Worm (Caenorhabditis elegans) whole organism, L4 larva: ENCODE data around the gene mrpl-48.

Experiments used
- D1046.2 ChIP-seq: fragments of 200-800 bp; sonication (Bioruptor generic); IDR thresholded peaks from 2 replicates; pipeline ENCODE4 v1.3.6; 2022; ENCODE audit warnings: missing genetic modification characterization, missing compliant biosample characterization
- F10B5.3 ChIP-seq: sonication (generic microtip); optimal IDR thresholded peaks from 2 replicates; lab custom pipeline; 2016; ENCODE audit warnings: mild to moderate bottlenecking, missing genetic modification characterization, missing compliant biosample characterization
- F26F4.8 ChIP-seq: fragments of 200-800 bp; sonication (Bioruptor generic); conservative IDR thresholded peaks from 2 replicates; pipeline ENCODE4 v1.3.6; 2022; ENCODE audit warnings: missing genetic modification characterization, missing compliant biosample characterization
- F44E2.7 ChIP-seq: fragments of 200-800 bp; sonication (Bioruptor generic); IDR thresholded peaks from 2 replicates; pipeline ENCODE4 v2.1.2; 2022; ENCODE audit warnings: missing genetic modification characterization, missing compliant biosample characterization
- ZK546.5 ChIP-seq, 2 experiments: sonication (generic microtip); optimal IDR thresholded peaks; 2 replicates each; lab custom pipeline; 2017; ENCODE audit warnings: missing biosample characterization in 2 of 2, missing genetic modification characterization in 2 of 2
- aha-1 ChIP-seq: fragments of 150-350 bp; peaks from one replicate; lab custom pipeline; 2014; ENCODE audit warnings: missing biosample characterization, missing genetic modification characterization
- arid-1 ChIP-seq: fragments of 200-800 bp; sonication (Bioruptor generic); conservative IDR thresholded peaks from 2 replicates; pipeline ENCODE4 v1.3.6; 2022; ENCODE audit warnings: missing genetic modification reagents, missing genetic modification characterization, missing compliant biosample characterization
- attf-4 ChIP-seq: sonication (generic microtip); optimal IDR thresholded peaks from 3 replicates; lab custom pipeline; 2017; ENCODE audit warnings: missing biosample characterization, missing genetic modification characterization
- ceh-44 ChIP-seq: fragments of 200-800 bp; sonication (Bioruptor generic); IDR thresholded peaks from 2 replicates; pipeline ENCODE4 v1.3.6; 2022; ENCODE audit warnings: missing genetic modification reagents, missing genetic modification characterization, missing compliant biosample characterization
- dmd-8 ChIP-seq: fragments of 200-800 bp; sonication (Bioruptor generic); IDR thresholded peaks from 2 replicates; pipeline ENCODE4 v1.3.6; 2022; ENCODE audit warnings: missing genetic modification characterization, missing compliant biosample characterization
- duxl-1 ChIP-seq: sonication (generic microtip); optimal IDR thresholded peaks from 2 replicates; lab custom pipeline; 2016; ENCODE audit warnings: mild to moderate bottlenecking, missing genetic modification characterization, moderate library complexity, missing compliant biosample characterization; ENCODE audit not compliant: poor library complexity
- egl-27 ChIP-seq: sonication (generic microtip); optimal IDR thresholded peaks from 3 replicates; lab custom pipeline; 2017; ENCODE audit warnings: missing biosample characterization, missing genetic modification reagents, missing genetic modification characterization
- gei-8 ChIP-seq: fragments of 200-800 bp; sonication (Bioruptor generic); optimal IDR thresholded peaks from 2 replicates; lab custom pipeline; 2018; ENCODE audit warnings: mild to moderate bottlenecking, missing genetic modification characterization, missing compliant biosample characterization
- hlh-11 ChIP-seq: fragments of 200-800 bp; sonication (Bioruptor generic); optimal IDR thresholded peaks from 2 replicates; lab custom pipeline; 2018; ENCODE audit warnings: mild to moderate bottlenecking, missing genetic modification characterization, missing compliant biosample characterization
- jun-1 ChIP-seq: fragments of 150-350 bp; optimal IDR thresholded peaks from 2 replicates; lab custom pipeline; 2014; ENCODE audit warnings: missing biosample characterization, missing genetic modification reagents, missing genetic modification characterization
- lin-39 ChIP-seq: fragments of 150-350 bp; optimal IDR thresholded peaks from 2 replicates; lab custom pipeline; 2014; ENCODE audit warnings: missing biosample characterization, missing genetic modification reagents, missing genetic modification characterization
- lir-3 ChIP-seq: sonication (generic microtip); optimal IDR thresholded peaks from 2 replicates; lab custom pipeline; 2016; ENCODE audit warnings: mild to moderate bottlenecking, missing genetic modification characterization, missing compliant biosample characterization
- madf-9 ChIP-seq: fragments of 200-800 bp; sonication (Bioruptor generic); conservative IDR thresholded peaks from 2 replicates; pipeline ENCODE4 v1.3.6; 2022; ENCODE audit warnings: missing genetic modification reagents, missing genetic modification characterization, missing compliant biosample characterization
- mep-1 ChIP-seq: fragments of 150-350 bp; sonication (generic microtip); optimal IDR thresholded peaks from 3 replicates; lab custom pipeline; 2014; ENCODE audit warnings: missing biosample characterization, missing genetic modification characterization
- mes-2 ChIP-seq: sonication (generic microtip); optimal IDR thresholded peaks from 2 replicates; lab custom pipeline; 2016; ENCODE audit warnings: missing genotype, mild to moderate bottlenecking, missing genetic modification characterization, missing compliant biosample characterization; ENCODE audit not compliant: poor library complexity, severe bottlenecking
- mxl-2 ChIP-seq: fragments of 200-800 bp; sonication (Bioruptor generic); conservative IDR thresholded peaks from 2 replicates; pipeline ENCODE4 v1.3.6; 2022; ENCODE audit warnings: missing genetic modification reagents, missing genetic modification characterization, missing compliant biosample characterization
- nhr-102 ChIP-seq: sonication (generic microtip); optimal IDR thresholded peaks from 2 replicates; lab custom pipeline; 2016; ENCODE audit warnings: mild to moderate bottlenecking, missing genetic modification characterization, moderate library complexity, missing compliant biosample characterization
- nhr-11 ChIP-seq: fragments of 150-350 bp; optimal IDR thresholded peaks from 2 replicates; lab custom pipeline; 2014; ENCODE audit warnings: missing biosample characterization, missing genetic modification characterization
- nhr-111 ChIP-seq: fragments of 200-800 bp; sonication (Bioruptor generic); optimal IDR thresholded peaks from 2 replicates; lab custom pipeline; 2018; ENCODE audit warnings: mild to moderate bottlenecking, missing genetic modification characterization, missing compliant biosample characterization
- nhr-237 ChIP-seq: sonication (generic microtip); optimal IDR thresholded peaks from 2 replicates; lab custom pipeline; 2017; ENCODE audit warnings: missing biosample characterization, missing genetic modification characterization
- nhr-25 ChIP-seq: sonication (generic microtip); optimal IDR thresholded peaks from 2 replicates; lab custom pipeline; 2017; ENCODE audit warnings: missing genetic modification characterization, mild to moderate bottlenecking, missing compliant biosample characterization, antibody characterized with exemption, moderate library complexity, borderline replicate concordance; ENCODE audit not compliant: insufficient read depth
- nhr-41 ChIP-seq: fragments of 200-800 bp; sonication (Bioruptor generic); IDR thresholded peaks from 2 replicates; pipeline ENCODE4 v1.3.6; 2022; ENCODE audit warnings: missing genetic modification reagents, missing genetic modification characterization, missing compliant biosample characterization
- nhr-48 ChIP-seq: sonication (generic microtip); optimal IDR thresholded peaks from 2 replicates; lab custom pipeline; 2016; ENCODE audit warnings: mild to moderate bottlenecking, missing genetic modification characterization, missing compliant biosample characterization
- nhr-76 ChIP-seq: fragments of 150-350 bp; optimal IDR thresholded peaks from 2 replicates; lab custom pipeline; 2014; ENCODE audit warnings: missing biosample characterization, missing genetic modification characterization
- rbr-2 ChIP-seq: sonication (generic microtip); optimal IDR thresholded peaks from 2 replicates; lab custom pipeline; 2016; ENCODE audit warnings: missing genotype, missing genetic modification characterization, missing compliant biosample characterization
- sdz-12 ChIP-seq: fragments of 200-800 bp; sonication (Bioruptor generic); optimal IDR thresholded peaks from 2 replicates; lab custom pipeline; 2018; ENCODE audit warnings: mild to moderate bottlenecking, missing genetic modification characterization, missing compliant biosample characterization
- set-16 ChIP-seq: fragments of 200-800 bp; sonication (Bioruptor generic); IDR thresholded peaks from 2 replicates; pipeline ENCODE4 v1.3.6; 2022; ENCODE audit warnings: missing genetic modification reagents, missing genetic modification characterization, missing compliant biosample characterization
- snpc-1.2 ChIP-seq: fragments of 200-800 bp; sonication (Bioruptor generic); IDR thresholded peaks from 2 replicates; pipeline ENCODE4 v1.3.6; 2022; ENCODE audit warnings: missing genetic modification reagents, missing genetic modification characterization, missing compliant biosample characterization
- spr-3 ChIP-seq: fragments of 200-800 bp; sonication (Bioruptor generic); optimal IDR thresholded peaks from 2 replicates; lab custom pipeline; 2018; ENCODE audit warnings: mild to moderate bottlenecking, missing genetic modification characterization, missing compliant biosample characterization
- tag-97 ChIP-seq: fragments of 200-800 bp; sonication (Bioruptor generic); IDR thresholded peaks from 2 replicates; pipeline ENCODE4 v1.3.6; 2022; ENCODE audit warnings: missing genetic modification characterization, missing compliant biosample characterization
- tra-1 ChIP-seq: fragments of 200-800 bp; sonication (Bioruptor generic); IDR thresholded peaks from 2 replicates; pipeline ENCODE4 v1.3.6; 2022; ENCODE audit warnings: missing genetic modification reagents, missing genetic modification characterization, missing compliant biosample characterization
- vab-7 ChIP-seq: fragments of 200-800 bp; sonication (Bioruptor generic); IDR thresholded peaks from 2 replicates; pipeline ENCODE4 v1.3.6; 2022; ENCODE audit warnings: missing genetic modification reagents, missing genetic modification characterization, missing compliant biosample characterization
- zag-1 ChIP-seq: fragments of 150-350 bp; optimal IDR thresholded peaks from 2 replicates; lab custom pipeline; 2014; ENCODE audit warnings: missing biosample characterization, missing genetic modification characterization
- zip-11 ChIP-seq: fragments of 200-800 bp; sonication (Bioruptor generic); IDR thresholded peaks from 2 replicates; pipeline ENCODE4 v1.3.6; 2022; ENCODE audit warnings: missing genetic modification characterization, missing compliant biosample characterization
- zip-2 ChIP-seq: fragments of 150-350 bp; optimal IDR thresholded peaks from 2 replicates; lab custom pipeline; 2014; ENCODE audit warnings: missing biosample characterization, missing genetic modification characterization

The mrpl-48 gene

DNA sequence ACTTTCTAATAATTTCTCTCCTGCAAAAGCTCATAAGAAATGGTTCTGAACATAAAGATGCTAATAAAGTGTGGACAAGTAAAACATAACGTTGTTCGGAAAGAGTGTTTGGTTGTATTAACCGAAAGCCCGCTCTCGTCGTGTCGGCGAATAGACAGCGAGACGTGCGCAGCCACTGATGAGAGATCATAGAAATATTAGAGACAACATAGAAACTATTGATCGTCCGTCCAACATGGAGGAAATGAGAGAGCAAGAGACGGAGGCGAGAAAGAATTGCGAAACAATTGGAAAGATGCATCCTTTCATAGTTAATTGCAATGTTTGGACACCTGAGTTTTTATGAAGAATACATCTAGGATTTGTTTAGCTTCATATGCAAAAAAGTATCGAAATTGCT is 13.0 kb upstream of the mrpl-48 start (continued):
- TF ChIP-seq spr-3: no peak
- no peak for TF ChIP-seq mxl-2 (GFP tag; lab: Robert Waterston, UW)
- peak; percentile 71 for TF ChIP-seq mes-2 (tag; lab: Kevin White, UChicago)
- no peak for TF ChIP-seq vab-7 (GFP tag; lab: Robert Waterston, UW)
- no peak for TF ChIP-seq F44E2.7 (GFP tag; lab: Robert Waterston, UW)
- TF ChIP-seq snpc-1.2 (GFP tag; lab: Robert Waterston, UW): no peak
- TF ChIP-seq lin-39 (tag; lab: Kevin White, UChicago): no peak
- TF ChIP-seq sdz-12 (GFP tag; lab: Kevin White, UChicago): no peak
- no peak for TF ChIP-seq nhr-111 (GFP tag; lab: Kevin White, UChicago)
- TF ChIP-seq ceh-44 (GFP tag; lab: Robert Waterston, UW): no peak
- TF ChIP-seq nhr-25 (tag; lab: Kevin White, UChicago): no peak
- no peak for TF ChIP-seq zip-2 (tag; lab: Kevin White, UChicago)
- TF ChIP-seq nhr-102: no peak
- TF ChIP-seq F10B5.3 (tag; lab: Kevin White, UChicago): no peak
- TF ChIP-seq arid-1 (GFP tag; lab: Robert Waterston, UW): no peak
- TF ChIP-seq mep-1 (tag; lab: Kevin White, UChicago): peak; percentile 71
- TF ChIP-seq zag-1 (tag; lab: Kevin White, UChicago): no peak
- TF ChIP-seq madf-9 (GFP tag; lab: Robert Waterston, UW): no peak
- no peak for TF ChIP-seq nhr-76 (tag; lab: Kevin White, UChicago)
- TF ChIP-seq nhr-48 (tag; lab: Kevin White, UChicago): no peak
- TF ChIP-seq egl-27: no peak
- peak; percentile 48 for TF ChIP-seq rbr-2 (tag; lab: Kevin White, UChicago)
- TF ChIP-seq nhr-237 (tag; lab: Kevin White, UChicago): no peak
- no peak for TF ChIP-seq duxl-1
- TF ChIP-seq set-16: no peak
- TF ChIP-seq tra-1 (GFP tag; lab: Robert Waterston, UW): no peak
- peak; percentile 76 for TF ChIP-seq aha-1 (tag; lab: Kevin White, UChicago)
- no peak for TF ChIP-seq D1046.2 (GFP tag; lab: Robert Waterston, UW)
- no peak for TF ChIP-seq nhr-41 (GFP tag; lab: Robert Waterston, UW)
- no peak for TF ChIP-seq tag-97 (GFP tag; lab: Robert Waterston, UW)
- TF ChIP-seq zip-11 (GFP tag; lab: Robert Waterston, UW): no peak
- TF ChIP-seq hlh-11 (tag; lab: Kevin White, UChicago): peak; percentile 40

ce11 chrV:5581312-5581711 is 12.2 kb upstream of the mrpl-48 start, which contains the start of gene klc-2:
TSS of gene klc-2 (minus strand) at chrV:5581412.
- TF ChIP-seq lir-3: no peak
- no peak for TF ChIP-seq zag-1 (tag; lab: Kevin White, UChicago)
- no peak for TF ChIP-seq set-16
- TF ChIP-seq attf-4: no peak
- TF ChIP-seq nhr-41 (GFP tag; lab: Robert Waterston, UW): no peak
- no peak for TF ChIP-seq rbr-2 (tag; lab: Kevin White, UChicago)
- no peak for TF ChIP-seq dmd-8
- TF ChIP-seq F26F4.8: no peak
- no peak for TF ChIP-seq nhr-111 (GFP tag; lab: Kevin White, UChicago)
- TF ChIP-seq madf-9 (GFP tag; lab: Robert Waterston, UW): no peak
- TF ChIP-seq ZK546.5 (tag; optimal IDR thresholded peaks at IDR 0.05; lab: Kevin White, UChicago): no peak
- no peak for TF ChIP-seq nhr-25 (tag; lab: Kevin White, UChicago)
- no peak for TF ChIP-seq jun-1
- no peak for TF ChIP-seq nhr-11 (tag; lab: Kevin White, UChicago)
- no peak for TF ChIP-seq gei-8 (GFP tag; lab: Kevin White, UChicago)
